Fruit fly (Drosophila melanogaster) whole organism, prepupa: ENCODE results near the gene ATPsynB.
A peak's percentile ranks its signal among the peaks of the same experiment; 100 is the strongest.

Experiments
- Blimp-1 ChIP-seq: fragments of 200-800 bp; sonication (Bioruptor generic); optimal IDR thresholded peaks from 3 replicates; lab custom pipeline; 2017; ENCODE audit warnings: missing biosample characterization, missing genetic modification characterization, mild to moderate bottlenecking, moderate library complexity, missing genetic modification reagents
- CG10631 ChIP-seq: fragments of 200-800 bp; sonication (Bioruptor generic); optimal IDR thresholded peaks from 2 replicates; lab custom pipeline; 2016; ENCODE audit warnings: missing biosample characterization, missing genetic modification characterization
- CG10669 ChIP-seq: fragments of 200-800 bp; sonication (Bioruptor generic); optimal IDR thresholded peaks from 3 replicates; lab custom pipeline; 2018; ENCODE audit warnings: missing biosample characterization, mild to moderate bottlenecking, missing genetic modification characterization, moderate library complexity
- CG11294 ChIP-seq: fragments of 200-800 bp; sonication (Bioruptor generic); IDR thresholded peaks from 2 replicates; pipeline ENCODE4 v1.3.6; 2022; ENCODE audit warnings: missing biosample characterization, missing genetic modification characterization
- CG11762 ChIP-seq: fragments of 200-800 bp; sonication (Bioruptor generic); optimal IDR thresholded peaks from 3 replicates; lab custom pipeline; 2016; ENCODE audit warnings: missing biosample characterization, missing genetic modification characterization; ENCODE audit not compliant: insufficient read depth
- CG11902 ChIP-seq: fragments of 200-800 bp; sonication (Bioruptor generic); optimal IDR thresholded peaks from 3 replicates; lab custom pipeline; 2016; ENCODE audit warnings: missing biosample characterization, missing genetic modification characterization
- CG15336 ChIP-seq: fragments of 200-800 bp; sonication (Bioruptor generic); IDR thresholded peaks from 2 replicates; pipeline ENCODE4 v1.3.6; 2022; ENCODE audit warnings: missing biosample characterization, missing genetic modification characterization
- CG1621 ChIP-seq: fragments of 200-800 bp; sonication (Bioruptor generic); optimal IDR thresholded peaks from 3 replicates; lab custom pipeline; 2018; ENCODE audit warnings: missing biosample characterization, mild to moderate bottlenecking, missing genetic modification characterization
- CG16779 ChIP-seq: fragments of 200-800 bp; sonication (Bioruptor generic); optimal IDR thresholded peaks from 3 replicates; lab custom pipeline; 2017; ENCODE audit warnings: missing biosample characterization, mild to moderate bottlenecking, missing genetic modification characterization
- CG3032 ChIP-seq: fragments of 200-800 bp; optimal IDR thresholded peaks from 2 replicates; lab custom pipeline; 2019; ENCODE audit warnings: missing biosample characterization, mild to moderate bottlenecking, missing genetic modification characterization, moderate library complexity
- CG31627 ChIP-seq: fragments of 200-800 bp; sonication (Bioruptor generic); optimal IDR thresholded peaks from 3 replicates; lab custom pipeline; 2016; ENCODE audit warnings: missing biosample characterization, missing genetic modification characterization
- CG34406 ChIP-seq: fragments of 200-800 bp; sonication (Bioruptor generic); optimal IDR thresholded peaks from 3 replicates; lab custom pipeline; 2016; ENCODE audit warnings: missing biosample characterization, missing genetic modification characterization
- CG4318 ChIP-seq: fragments of 200-800 bp; sonication (Bioruptor generic); optimal IDR thresholded peaks from 3 replicates; lab custom pipeline; 2017; ENCODE audit warnings: missing biosample characterization, mild to moderate bottlenecking, missing genetic modification characterization
- CG6276 ChIP-seq: fragments of 200-800 bp; sonication (Bioruptor generic); optimal IDR thresholded peaks from 2 replicates; lab custom pipeline; 2017; ENCODE audit warnings: missing biosample characterization, mild to moderate bottlenecking, missing genetic modification characterization
- CG6792 ChIP-seq: fragments of 200-800 bp; sonication (Bioruptor generic); optimal IDR thresholded peaks from 3 replicates; lab custom pipeline; 2016; ENCODE audit warnings: missing biosample characterization, missing genetic modification characterization
- CG6808 ChIP-seq: fragments of 200-800 bp; sonication (Bioruptor generic); optimal IDR thresholded peaks from 3 replicates; lab custom pipeline; 2017; ENCODE audit warnings: missing biosample characterization, missing genetic modification characterization, mild to moderate bottlenecking, moderate library complexity, missing genetic modification reagents
- CG6854 ChIP-seq: fragments of 200-800 bp; sonication (Bioruptor generic); optimal IDR thresholded peaks from 2 replicates; lab custom pipeline; 2017; ENCODE audit warnings: missing biosample characterization, mild to moderate bottlenecking, missing genetic modification characterization
- CG7368 ChIP-seq: fragments of 200-800 bp; sonication (Bioruptor generic); optimal IDR thresholded peaks from 3 replicates; lab custom pipeline; 2016; ENCODE audit warnings: missing biosample characterization, missing genetic modification characterization
- CG8319 ChIP-seq: fragments of 200-800 bp; sonication (Bioruptor generic); optimal IDR thresholded peaks from 3 replicates; lab custom pipeline; 2016; ENCODE audit warnings: missing biosample characterization, missing genetic modification characterization
- CG8632 ChIP-seq: fragments of 200-800 bp; sonication (Bioruptor generic); optimal IDR thresholded peaks from 3 replicates; lab custom pipeline; 2016; ENCODE audit warnings: missing biosample characterization, missing genetic modification characterization
- CG9139 ChIP-seq: fragments of 200-800 bp; sonication (Bioruptor generic); optimal IDR thresholded peaks from 3 replicates; lab custom pipeline; 2017; ENCODE audit warnings: missing biosample characterization, mild to moderate bottlenecking, missing genetic modification characterization
- Eip75B ChIP-seq: fragments of 200-800 bp; sonication (Bioruptor generic); optimal IDR thresholded peaks from 3 replicates; lab custom pipeline; 2016; ENCODE audit warnings: missing biosample characterization, missing genetic modification characterization
- Eip78C ChIP-seq: fragments of 200-800 bp; sonication (Bioruptor generic); peaks from one replicate; lab custom pipeline; 2016; ENCODE audit warnings: missing biosample characterization, missing genetic modification characterization
- Eip93F ChIP-seq: fragments of 200-800 bp; sonication (Bioruptor generic); optimal IDR thresholded peaks from 2 replicates; lab custom pipeline; 2016; ENCODE audit warnings: missing biosample characterization, mild to moderate bottlenecking, missing genetic modification characterization
- Ets96B ChIP-seq: fragments of 200-800 bp; optimal IDR thresholded peaks from 2 replicates; lab custom pipeline; 2019; ENCODE audit warnings: missing biosample characterization, mild to moderate bottlenecking, missing genetic modification characterization, moderate library complexity
- Gug ChIP-seq: fragments of 200-800 bp; sonication (Bioruptor generic); IDR thresholded peaks from 2 replicates; pipeline ENCODE4 v1.3.6; 2022; ENCODE audit warnings: missing biosample characterization, missing genetic modification characterization
- Hr39 ChIP-seq: fragments of 200-800 bp; sonication (Bioruptor generic); optimal IDR thresholded peaks from 2 replicates; lab custom pipeline; 2016; ENCODE audit warnings: missing biosample characterization, missing genetic modification characterization
- Hr4 ChIP-seq: fragments of 200-800 bp; sonication (Bioruptor generic); optimal IDR thresholded peaks from 3 replicates; lab custom pipeline; 2016; ENCODE audit warnings: missing biosample characterization, missing genetic modification characterization
- Lpt ChIP-seq: fragments of 200-800 bp; sonication (Bioruptor generic); optimal IDR thresholded peaks from 3 replicates; lab custom pipeline; 2016; ENCODE audit warnings: missing biosample characterization, missing genetic modification characterization
- Met ChIP-seq: fragments of 200-800 bp; sonication (Bioruptor generic); optimal IDR thresholded peaks from 3 replicates; lab custom pipeline; 2016; ENCODE audit warnings: missing biosample characterization, missing genetic modification characterization
- OdsH ChIP-seq: fragments of 200-800 bp; sonication (Bioruptor generic); optimal IDR thresholded peaks from 3 replicates; lab custom pipeline; 2016; ENCODE audit warnings: missing biosample characterization, missing genetic modification characterization
- Smox ChIP-seq: fragments of 200-800 bp; sonication (Bioruptor generic); optimal IDR thresholded peaks from 3 replicates; lab custom pipeline; 2016; ENCODE audit warnings: missing biosample characterization, missing genetic modification characterization
- Sox102F ChIP-seq: fragments of 200-800 bp; sonication (Bioruptor generic); optimal IDR thresholded peaks from 2 replicates; lab custom pipeline; 2016; ENCODE audit warnings: missing biosample characterization, mild to moderate bottlenecking, missing genetic modification characterization
- Sox15 ChIP-seq: fragments of 200-800 bp; sonication (Bioruptor generic); optimal IDR thresholded peaks from 3 replicates; lab custom pipeline; 2016; ENCODE audit warnings: missing biosample characterization, missing genetic modification characterization
- achi ChIP-seq: fragments of 200-800 bp; sonication (Bioruptor generic); optimal IDR thresholded peaks from 3 replicates; lab custom pipeline; 2016; ENCODE audit warnings: missing biosample characterization, missing genetic modification characterization
- acj6 ChIP-seq: fragments of 200-800 bp; sonication (Bioruptor generic); optimal IDR thresholded peaks from 3 replicates; lab custom pipeline; 2016; ENCODE audit warnings: missing biosample characterization, missing genetic modification characterization
- dac ChIP-seq: fragments of 200-800 bp; sonication (Bioruptor generic); optimal IDR thresholded peaks from 2 replicates; lab custom pipeline; 2017; ENCODE audit warnings: missing biosample characterization, mild to moderate bottlenecking, missing genetic modification characterization
- dsx ChIP-seq: fragments of 200-800 bp; optimal IDR thresholded peaks from 3 replicates; lab custom pipeline; 2019; ENCODE audit warnings: missing biosample characterization, mild to moderate bottlenecking, missing genetic modification characterization, moderate library complexity; ENCODE audit not compliant: poor library complexity, severe bottlenecking
- esn ChIP-seq: fragments of 200-800 bp; sonication (Bioruptor generic); optimal IDR thresholded peaks from 2 replicates; lab custom pipeline; 2016; ENCODE audit warnings: missing biosample characterization, mild to moderate bottlenecking, missing genetic modification characterization, moderate library complexity
- fd59A ChIP-seq: fragments of 200-800 bp; sonication (Bioruptor generic); optimal IDR thresholded peaks from 2 replicates; lab custom pipeline; 2017; ENCODE audit warnings: missing biosample characterization, mild to moderate bottlenecking, missing genetic modification characterization, missing genetic modification reagents
- fkh ChIP-seq: fragments of 200-800 bp; sonication (Bioruptor generic); optimal IDR thresholded peaks from 3 replicates; lab custom pipeline; 2017; ENCODE audit warnings: missing biosample characterization, mild to moderate bottlenecking, missing genetic modification characterization, moderate library complexity
- lz ChIP-seq: fragments of 200-800 bp; sonication (Bioruptor generic); optimal IDR thresholded peaks from 3 replicates; lab custom pipeline; 2016; ENCODE audit warnings: missing biosample characterization, missing genetic modification characterization
- pdm3 ChIP-seq: fragments of 200-800 bp; sonication (Bioruptor generic); optimal IDR thresholded peaks from 3 replicates; lab custom pipeline; 2016; ENCODE audit warnings: missing biosample characterization, missing genetic modification characterization
- salr ChIP-seq, 2 experiments: fragments of 200-800 bp; sonication (Bioruptor generic); optimal IDR thresholded peaks; 3 replicates each; lab custom pipeline; 2016 to 2018; ENCODE audit warnings: missing biosample characterization in 2 of 2, missing genetic modification characterization in 2 of 2, mild to moderate bottlenecking in 1 of 2
- spab ChIP-seq: fragments of 200-800 bp; sonication (Bioruptor generic); optimal IDR thresholded peaks from 2 replicates; lab custom pipeline; 2017; ENCODE audit warnings: missing biosample characterization, mild to moderate bottlenecking, missing genetic modification characterization, missing genetic modification reagents
- ss ChIP-seq, 2 experiments: fragments of 200-800 bp; sonication (Bioruptor generic); optimal IDR thresholded peaks; 2 replicates in 1 of 2; 3 replicates in 1 of 2; lab custom pipeline; 2017 to 2018; ENCODE audit warnings: mild to moderate bottlenecking in 2 of 2, missing biosample characterization in 2 of 2, missing genetic modification characterization in 2 of 2, moderate library complexity in 1 of 2
- vri ChIP-seq: fragments of 200-800 bp; sonication (Bioruptor generic); optimal IDR thresholded peaks from 3 replicates; lab custom pipeline; 2016; ENCODE audit warnings: missing biosample characterization, mild to moderate bottlenecking, missing genetic modification characterization

Gene ATPsynB

DNA sequence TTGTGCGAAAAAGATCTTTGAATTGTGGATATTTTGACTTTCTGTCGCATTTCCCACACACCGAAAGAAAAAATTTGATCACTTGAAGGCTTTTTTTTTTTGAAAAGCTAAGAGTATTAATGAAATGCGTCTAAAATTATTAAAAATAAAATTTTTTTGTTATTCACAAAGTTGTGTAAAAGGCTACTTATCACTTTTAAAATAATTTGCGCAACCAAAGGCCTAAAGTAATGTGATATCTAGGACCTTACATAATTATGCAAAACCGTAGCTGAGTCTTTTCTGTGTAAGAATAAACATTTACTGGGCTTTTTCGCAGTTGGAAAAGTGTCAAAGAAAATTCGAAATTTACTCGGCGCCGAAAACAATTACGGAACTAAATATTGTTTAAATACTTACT is 34.5 kb downstream of the ATPsynB start (continued):
- no peak for TF ChIP-seq CG8319
- TF ChIP-seq esn (GFP tag; lab: Kevin White, UChicago), result peak; percentile 29
- no peak for TF ChIP-seq Sox15 (GFP tag; lab: Kevin White, UChicago)
- peak; percentile 17 for TF ChIP-seq OdsH (GFP tag; lab: Kevin White, UChicago)
- peak; percentile 28 for TF ChIP-seq CG10631 (GFP tag; lab: Kevin White, UChicago)
- no peak for TF ChIP-seq Sox102F (GFP tag; lab: Kevin White, UChicago)
- TF ChIP-seq CG10669, result no peak
- peak; percentile 32 for TF ChIP-seq acj6
- peak; percentile 75 for TF ChIP-seq Eip78C
- no peak for TF ChIP-seq CG6276 (GFP tag; lab: Kevin White, UChicago)
- TF ChIP-seq Hr39 (GFP tag; lab: Kevin White, UChicago), result no peak
- no peak for TF ChIP-seq CG6854
- TF ChIP-seq CG8632 (GFP tag; lab: Kevin White, UChicago), result no peak

DNA sequence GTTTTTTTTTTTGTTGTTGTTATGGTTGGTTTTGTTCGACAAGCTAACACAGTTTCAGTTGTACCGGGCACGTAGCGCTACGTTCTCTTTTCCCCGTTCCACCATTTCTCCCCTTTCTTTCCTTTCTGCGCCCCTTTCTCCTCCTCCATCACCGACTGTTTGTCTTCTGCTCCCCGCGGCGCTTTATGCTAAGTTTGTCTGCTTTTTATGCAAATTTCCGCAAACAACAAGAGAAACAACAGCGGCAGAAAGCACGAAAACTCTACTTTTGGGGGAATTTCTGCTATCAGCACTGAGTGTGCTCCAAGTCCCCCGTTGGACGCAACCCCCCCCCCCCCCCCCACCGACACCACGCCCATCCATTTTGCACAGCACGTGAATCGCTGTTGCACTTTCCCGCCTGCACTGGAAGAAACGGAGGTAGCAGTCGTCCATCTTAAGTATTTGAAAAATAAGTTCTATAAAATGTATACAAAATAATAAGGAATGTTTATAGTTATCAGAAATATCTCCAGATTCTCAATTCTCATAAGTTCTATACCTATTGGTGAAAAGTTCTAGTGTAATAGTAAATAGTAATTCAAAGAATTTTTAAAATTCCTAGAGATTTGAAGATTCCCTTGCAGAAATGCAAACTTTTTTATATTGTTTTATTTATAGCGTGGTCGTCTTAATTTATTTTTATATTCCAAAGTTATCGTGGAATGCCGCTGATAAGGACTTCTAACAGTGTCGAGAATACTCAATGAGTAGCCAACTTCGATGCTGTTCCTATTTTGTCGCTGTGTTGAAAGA is 35.3 kb downstream of the ATPsynB start:
- TF ChIP-seq CG8632 (GFP tag; lab: Kevin White, UChicago), result peak; percentile 12
- peak; percentile 43 for TF ChIP-seq Blimp-1 (GFP tag; lab: Kevin White, UChicago)
- TF ChIP-seq CG34406 (GFP tag; lab: Kevin White, UChicago), result peak; percentile 16
- TF ChIP-seq Ets96B (tag; lab: Kevin White, UChicago), result peak; percentile 37
- TF ChIP-seq CG6854, result no peak
- TF ChIP-seq vri (GFP tag; lab: Kevin White, UChicago), result no peak
- peak; percentile 45 for TF ChIP-seq Met (GFP tag; lab: Kevin White, UChicago)
- peak in 1 of 2 experiments; percentile 28 for TF ChIP-seq salr (GFP tag; optimal IDR thresholded peaks at IDR 0.05; lab: Kevin White, UChicago)
- no peak for TF ChIP-seq Eip93F (GFP tag; lab: Kevin White, UChicago)
- peak; percentile 43 for TF ChIP-seq Gug (GFP tag; lab: Robert Waterston, UW)
- TF ChIP-seq achi (GFP tag; lab: Kevin White, UChicago), result peak; percentile 34
- TF ChIP-seq Sox102F (GFP tag; lab: Kevin White, UChicago), result no peak
- peak; percentile 16 for TF ChIP-seq dac
- no peak for TF ChIP-seq CG11902 (GFP tag; lab: Kevin White, UChicago)
- TF ChIP-seq Eip75B (GFP tag; lab: Kevin White, UChicago), result no peak
- no peak for TF ChIP-seq CG11294 (GFP tag; lab: Robert Waterston, UW)
- peak; percentile 59 for TF ChIP-seq CG15336
- peak; percentile 9 for TF ChIP-seq CG6808
- TF ChIP-seq esn (GFP tag; lab: Kevin White, UChicago), result peak; percentile 30
- no peak for TF ChIP-seq CG16779 (tag; lab: Kevin White, UChicago)
- peak; percentile 30 for TF ChIP-seq Lpt (GFP tag; lab: Kevin White, UChicago)
- peak; percentile 32 for TF ChIP-seq acj6
- no peak for TF ChIP-seq CG6792 (GFP tag; lab: Kevin White, UChicago)
- TF ChIP-seq fd59A, result no peak
- no peak for TF ChIP-seq CG7368
- TF ChIP-seq CG11762 (GFP tag; lab: Kevin White, UChicago), result peak; percentile 15
- TF ChIP-seq CG3032 (tag; lab: Kevin White, UChicago), result peak; percentile 37
- TF ChIP-seq OdsH (GFP tag; lab: Kevin White, UChicago), result peak; percentile 29
- no peak for TF ChIP-seq dsx (GFP tag; lab: Kevin White, UChicago)
- TF ChIP-seq CG1621 (tag; lab: Kevin White, UChicago), result no peak
- TF ChIP-seq lz (GFP tag; lab: Kevin White, UChicago), result no peak
- TF ChIP-seq CG10631 (GFP tag; lab: Kevin White, UChicago), result peak; percentile 39
- TF ChIP-seq CG9139 (GFP tag; lab: Kevin White, UChicago), result no peak
- TF ChIP-seq CG31627 (GFP tag; lab: Kevin White, UChicago), result peak; percentile 24
- TF ChIP-seq CG10669, result peak; percentile 26
- TF ChIP-seq Hr4 (GFP tag; lab: Kevin White, UChicago), result peak; percentile 34
- TF ChIP-seq fkh (GFP tag; lab: Kevin White, UChicago), result no peak
- TF ChIP-seq Smox, result peak; percentile 18
- TF ChIP-seq spab, result no peak
- no peak for TF ChIP-seq ss (GFP tag; optimal IDR thresholded peaks at IDR 0.05; lab: Kevin White, UChicago)
- TF ChIP-seq CG6276 (GFP tag; lab: Kevin White, UChicago), result peak; percentile 56
- no peak for TF ChIP-seq pdm3 (GFP tag; lab: Kevin White, UChicago)
- TF ChIP-seq CG4318, result peak; percentile 50
